Worm (Caenorhabditis elegans) whole organism, early embryonic: Measurements from ENCODE around the gene C13A2.7.

ENCODE experiments used
- B0310.2 ChIP-seq: sonication (generic microtip); optimal IDR thresholded peaks from 2 replicates; lab custom pipeline; 2016; ENCODE audit warnings: mild to moderate bottlenecking, missing genetic modification characterization, missing compliant biosample characterization
- F13C5.2 ChIP-seq: sonication (generic microtip); optimal IDR thresholded peaks from 2 replicates; lab custom pipeline; 2017; ENCODE audit warnings: mild to moderate bottlenecking, missing genetic modification characterization, inconsistent platforms, missing compliant biosample characterization
- aly-1 ChIP-seq: sonication (generic microtip); optimal IDR thresholded peaks from 2 replicates; lab custom pipeline; 2016; ENCODE audit warnings: missing genetic modification characterization, missing compliant biosample characterization
- ama-1 ChIP-seq: fragments of 150-350 bp; optimal IDR thresholded peaks from 2 replicates; lab custom pipeline; 2014
- ets-7 ChIP-seq: sonication (generic microtip); optimal IDR thresholded peaks from 2 replicates; lab custom pipeline; 2016; ENCODE audit warnings: missing genotype, missing genetic modification characterization, missing compliant biosample characterization
- flt-1 ChIP-seq: fragments of 200-800 bp; sonication (Bioruptor generic); IDR thresholded peaks from 2 replicates; pipeline ENCODE4 v1.3.6; 2022; ENCODE audit warnings: missing genetic modification characterization, missing compliant biosample characterization
- hmbx-1 ChIP-seq: sonication (generic microtip); optimal IDR thresholded peaks from 2 replicates; lab custom pipeline; 2016; ENCODE audit warnings: mild to moderate bottlenecking, missing genetic modification characterization, missing compliant biosample characterization
- hnd-1 ChIP-seq: sonication (generic microtip); optimal IDR thresholded peaks from 2 replicates; lab custom pipeline; 2016; ENCODE audit warnings: missing genetic modification characterization, missing compliant biosample characterization
- pes-1 ChIP-seq: fragments of 200-800 bp; sonication (Bioruptor generic); IDR thresholded peaks from 2 replicates; pipeline ENCODE4 v1.3.6; 2022; ENCODE audit warnings: missing genetic modification reagents, missing genetic modification characterization, missing compliant biosample characterization
- scrt-1 ChIP-seq: fragments of 200-800 bp; sonication (Bioruptor generic); IDR thresholded peaks from 2 replicates; pipeline ENCODE4 v1.3.6; 2022; ENCODE audit warnings: missing genetic modification characterization, missing compliant biosample characterization
- sea-1 ChIP-seq: fragments of 200-800 bp; sonication (Bioruptor generic); conservative IDR thresholded peaks from 2 replicates; pipeline ENCODE4 v1.3.6; 2022; ENCODE audit warnings: missing genetic modification characterization, missing compliant biosample characterization
- tra-4 ChIP-seq: sonication (generic microtip); optimal IDR thresholded peaks from 2 replicates; lab custom pipeline; 2017; ENCODE audit warnings: missing genetic modification characterization, missing compliant biosample characterization

DNA sequence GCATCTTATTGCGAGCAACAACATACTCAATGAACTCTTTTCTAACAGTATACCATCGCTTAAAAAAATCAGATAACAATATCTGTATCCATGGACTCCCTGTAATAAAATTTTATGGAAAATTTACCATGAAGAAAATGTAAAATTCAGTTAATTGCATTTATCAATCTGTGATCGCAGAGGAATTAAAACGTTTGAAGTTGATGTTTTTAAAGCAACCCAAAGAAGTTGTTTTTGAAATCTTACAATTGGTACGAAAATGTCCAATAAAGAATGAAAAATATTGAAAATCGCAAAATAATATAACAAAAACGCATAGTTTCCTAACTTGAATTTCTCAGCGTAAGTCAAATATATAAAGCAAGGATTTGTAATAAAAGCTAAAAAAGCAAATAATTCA lies 31.1 kb downstream of the C13A2.7 start, which contains the start of gene srj-32:
- no peak for TF ChIP-seq flt-1 (GFP tag; lab: Robert Waterston, UW)
- TF ChIP-seq ama-1 (lab: Kevin White, UChicago): no peak
- no peak for TF ChIP-seq hnd-1 (tag; lab: Kevin White, UChicago)
- no peak for TF ChIP-seq B0310.2 (tag; lab: Kevin White, UChicago)
- TF ChIP-seq aly-1: no peak
- TF ChIP-seq F13C5.2: no peak
- no peak for TF ChIP-seq tra-4
- no peak for TF ChIP-seq hmbx-1 (tag; lab: Kevin White, UChicago)
- no peak for TF ChIP-seq sea-1 (GFP tag; lab: Robert Waterston, UW)
- TF ChIP-seq ets-7 (tag; lab: Kevin White, UChicago): no peak
- no peak for TF ChIP-seq pes-1 (GFP tag; lab: Robert Waterston, UW)
- TF ChIP-seq scrt-1 (GFP tag; lab: Robert Waterston, UW): no peak
